Fruit fly (Drosophila melanogaster): ENCODE results near the gene anchor.

- no peak for TF ChIP-seq CTCF (optimal IDR thresholded peaks at IDR 0.05)
- no peak for TF ChIP-seq CG8478 (optimal IDR thresholded peaks at IDR 0.05)
Measured at dm6 chr3L:17606629-17607287, 14.9 kb upstream of the anchor start.
